Worm (Caenorhabditis elegans) whole organism, young adult: ENCODE results near the gene F08D12.2.

Experiments used
- B0336.3 ChIP-seq: fragments of 200-800 bp; sonication (Bioruptor generic); IDR thresholded peaks from 2 replicates; pipeline ENCODE4 v1.3.6; 2022; ENCODE audit warnings: missing genetic modification characterization, missing compliant biosample characterization
- D2030.7 ChIP-seq: fragments of 200-800 bp; sonication (Bioruptor generic); IDR thresholded peaks from 2 replicates; pipeline ENCODE4 v1.3.6; 2022; ENCODE audit warnings: missing genetic modification reagents, missing genetic modification characterization, missing compliant biosample characterization
- F37B4.10 ChIP-seq: fragments of 200-800 bp; sonication (Bioruptor generic); IDR thresholded peaks from 2 replicates; pipeline ENCODE4 v1.3.6; 2022; ENCODE audit warnings: missing genetic modification characterization, missing compliant biosample characterization
- F52B5.7 ChIP-seq: sonication (generic microtip); optimal IDR thresholded peaks from 2 replicates; lab custom pipeline; 2016; ENCODE audit warnings: mild to moderate bottlenecking, missing genetic modification characterization, missing compliant biosample characterization
- F57A8.1 ChIP-seq: fragments of 200-800 bp; sonication (Bioruptor generic); optimal IDR thresholded peaks from 2 replicates; lab custom pipeline; 2018; ENCODE audit warnings: mild to moderate bottlenecking, missing genetic modification characterization, moderate library complexity, missing compliant biosample characterization
- T07F8.4 ChIP-seq: sonication (generic microtip); optimal IDR thresholded peaks from 2 replicates; lab custom pipeline; 2016; ENCODE audit warnings: mild to moderate bottlenecking, missing genetic modification characterization, moderate library complexity, missing compliant biosample characterization
- T26A5.8 ChIP-seq: sonication (generic microtip); optimal IDR thresholded peaks from 2 replicates; lab custom pipeline; 2016; ENCODE audit warnings: missing genetic modification characterization, missing compliant biosample characterization
- Y79H2A.3 ChIP-seq: fragments of 200-800 bp; sonication (Bioruptor generic); conservative IDR thresholded peaks from 2 replicates; pipeline ENCODE4 v1.3.6; 2022; ENCODE audit warnings: missing genetic modification reagents, missing genetic modification characterization, missing compliant biosample characterization
- Y95B8A.8 ChIP-seq: fragments of 200-800 bp; sonication (Bioruptor generic); IDR thresholded peaks from 2 replicates; pipeline ENCODE4 v1.3.6; 2022; ENCODE audit warnings: missing genetic modification reagents, missing genetic modification characterization, missing compliant biosample characterization
- attf-3 ChIP-seq: fragments of 200-800 bp; sonication (Bioruptor generic); conservative IDR thresholded peaks from 2 replicates; pipeline ENCODE4 v1.3.6; 2022; ENCODE audit warnings: missing genetic modification reagents, missing genetic modification characterization, missing compliant biosample characterization
- attf-6 ChIP-seq: fragments of 200-800 bp; sonication (Bioruptor generic); IDR thresholded peaks from 2 replicates; pipeline ENCODE4 v1.3.6; 2022; ENCODE audit warnings: missing genetic modification reagents, missing genetic modification characterization, missing compliant biosample characterization
- bed-1 ChIP-seq: fragments of 200-800 bp; sonication (Bioruptor generic); IDR thresholded peaks from 2 replicates; pipeline ENCODE4 v1.3.6; 2022; ENCODE audit warnings: missing genetic modification reagents, missing genetic modification characterization, missing compliant biosample characterization
- ceh-40 ChIP-seq: fragments of 200-800 bp; sonication (Bioruptor generic); IDR thresholded peaks from 2 replicates; pipeline ENCODE4 v1.3.6; 2022; ENCODE audit warnings: missing genetic modification characterization, missing compliant biosample characterization
- egrh-3 ChIP-seq: fragments of 200-800 bp; sonication (Bioruptor generic); IDR thresholded peaks from 2 replicates; pipeline ENCODE4 v1.3.6; 2022; ENCODE audit warnings: missing genetic modification reagents, missing genetic modification characterization, missing compliant biosample characterization
- ekl-4 ChIP-seq: fragments of 200-800 bp; sonication (Bioruptor generic); IDR thresholded peaks from 2 replicates; pipeline ENCODE4 v1.3.6; 2022; ENCODE audit warnings: missing genetic modification reagents, missing genetic modification characterization, missing compliant biosample characterization
- hlh-26 ChIP-seq: fragments of 200-800 bp; sonication (Bioruptor generic); conservative IDR thresholded peaks from 2 replicates; pipeline ENCODE4 v1.3.6; 2022; ENCODE audit warnings: missing genetic modification reagents, missing genetic modification characterization, missing compliant biosample characterization
- hmg-20 ChIP-seq: fragments of 200-800 bp; sonication (Bioruptor generic); IDR thresholded peaks from 2 replicates; pipeline ENCODE4 v1.3.6; 2022; ENCODE audit warnings: missing genetic modification reagents, missing genetic modification characterization, missing compliant biosample characterization
- let-607 ChIP-seq, 2 experiments: fragments of 200-800 bp in 1 of 2; sonication (Bioruptor generic) in 1 of 2; sonication (generic microtip) in 1 of 2; optimal IDR thresholded peaks; 2 replicates each; lab custom pipeline; 2016 to 2018; ENCODE audit warnings: mild to moderate bottlenecking in 2 of 2, missing compliant biosample characterization in 2 of 2, missing genetic modification characterization in 2 of 2, moderate library complexity in 2 of 2, missing genotype in 1 of 2
- lin-26 ChIP-seq: fragments of 200-800 bp; sonication (Bioruptor generic); IDR thresholded peaks from 2 replicates; pipeline ENCODE4 v1.3.6; 2022; ENCODE audit warnings: missing genetic modification reagents, missing genetic modification characterization, missing compliant biosample characterization
- lsl-1 ChIP-seq: fragments of 200-800 bp; sonication (Bioruptor generic); optimal IDR thresholded peaks from 2 replicates; lab custom pipeline; 2018; ENCODE audit warnings: mild to moderate bottlenecking, missing genetic modification characterization, moderate library complexity, missing compliant biosample characterization
- lsy-27 ChIP-seq: sonication (generic microtip); optimal IDR thresholded peaks from 2 replicates; lab custom pipeline; 2017; ENCODE audit warnings: missing genetic modification characterization, mild to moderate bottlenecking, missing compliant biosample characterization, antibody characterized with exemption, missing genotype, borderline replicate concordance; ENCODE audit not compliant: insufficient read depth
- madf-3 ChIP-seq: fragments of 200-800 bp; sonication (Bioruptor generic); IDR thresholded peaks from 2 replicates; pipeline ENCODE4 v1.3.6; 2022; ENCODE audit warnings: missing genetic modification reagents, missing genetic modification characterization, missing compliant biosample characterization
- madf-8 ChIP-seq: fragments of 200-800 bp; sonication (Bioruptor generic); conservative IDR thresholded peaks from 2 replicates; pipeline ENCODE4 v1.3.6; 2022; ENCODE audit warnings: missing genetic modification reagents, missing genetic modification characterization, missing compliant biosample characterization
- mcd-1 ChIP-seq: fragments of 200-800 bp; sonication (Bioruptor generic); IDR thresholded peaks from 2 replicates; pipeline ENCODE4 v1.3.6; 2022; ENCODE audit warnings: missing genetic modification reagents, missing genetic modification characterization, missing compliant biosample characterization
- mxl-1 ChIP-seq: sonication (generic microtip); optimal IDR thresholded peaks from 2 replicates; lab custom pipeline; 2016; ENCODE audit warnings: missing genetic modification characterization, missing compliant biosample characterization
- nhr-179 ChIP-seq: sonication (generic microtip); optimal IDR thresholded peaks from 2 replicates; lab custom pipeline; 2016; ENCODE audit warnings: mild to moderate bottlenecking, missing genetic modification characterization, missing compliant biosample characterization
- nhr-27 ChIP-seq: fragments of 200-800 bp; sonication (Bioruptor generic); optimal IDR thresholded peaks from 2 replicates; lab custom pipeline; 2018; ENCODE audit warnings: mild to moderate bottlenecking, missing genetic modification characterization, moderate library complexity, missing compliant biosample characterization
- nhr-90 ChIP-seq: sonication (generic microtip); optimal IDR thresholded peaks from 2 replicates; lab custom pipeline; 2016; ENCODE audit warnings: missing genotype, mild to moderate bottlenecking, missing genetic modification characterization, missing compliant biosample characterization
- pbrm-1 ChIP-seq: fragments of 200-800 bp; sonication (Bioruptor generic); IDR thresholded peaks from 2 replicates; pipeline ENCODE4 v1.3.6; 2022; ENCODE audit warnings: missing genetic modification reagents, missing genetic modification characterization, missing compliant biosample characterization
- repo-1 ChIP-seq: sonication (generic microtip); optimal IDR thresholded peaks from 2 replicates; lab custom pipeline; 2017; ENCODE audit warnings: mild to moderate bottlenecking, missing genetic modification characterization, missing compliant biosample characterization
- sea-2 ChIP-seq: fragments of 200-800 bp; sonication (Bioruptor generic); IDR thresholded peaks from 2 replicates; pipeline ENCODE4 v1.3.6; 2022; ENCODE audit warnings: missing genetic modification characterization, missing compliant biosample characterization
- snpc-1.1 ChIP-seq: sonication (generic microtip); optimal IDR thresholded peaks from 2 replicates; lab custom pipeline; 2017; ENCODE audit warnings: missing genetic modification characterization, mild to moderate bottlenecking, missing compliant biosample characterization, antibody characterized with exemption, moderate library complexity, missing genotype, missing genetic modification reagents; ENCODE audit not compliant: insufficient read depth
- xnd-1 ChIP-seq: sonication (generic microtip); optimal IDR thresholded peaks from 2 replicates; lab custom pipeline; 2016; ENCODE audit warnings: missing genotype, missing genetic modification reagents, missing genetic modification characterization, missing compliant biosample characterization
- zfh-2 ChIP-seq: fragments of 200-800 bp; sonication (Bioruptor generic); conservative IDR thresholded peaks from 2 replicates; pipeline ENCODE4 v1.3.6; 2022; ENCODE audit warnings: missing genetic modification reagents, missing genetic modification characterization, missing compliant biosample characterization
- zim-3 ChIP-seq: sonication (generic microtip); optimal IDR thresholded peaks from 2 replicates; lab custom pipeline; 2017; ENCODE audit warnings: mild to moderate bottlenecking, missing genetic modification characterization, moderate library complexity, missing compliant biosample characterization
- ztf-22 ChIP-seq: fragments of 200-800 bp; sonication (Bioruptor generic); optimal IDR thresholded peaks from 2 replicates; lab custom pipeline; 2018; ENCODE audit warnings: mild to moderate bottlenecking, missing genetic modification characterization, moderate library complexity, missing compliant biosample characterization
- ztf-3 ChIP-seq: fragments of 200-800 bp; sonication (Bioruptor generic); optimal IDR thresholded peaks from 2 replicates; lab custom pipeline; 2018; ENCODE audit warnings: mild to moderate bottlenecking, missing genetic modification characterization, missing compliant biosample characterization

F08D12.2 gene

DNA sequence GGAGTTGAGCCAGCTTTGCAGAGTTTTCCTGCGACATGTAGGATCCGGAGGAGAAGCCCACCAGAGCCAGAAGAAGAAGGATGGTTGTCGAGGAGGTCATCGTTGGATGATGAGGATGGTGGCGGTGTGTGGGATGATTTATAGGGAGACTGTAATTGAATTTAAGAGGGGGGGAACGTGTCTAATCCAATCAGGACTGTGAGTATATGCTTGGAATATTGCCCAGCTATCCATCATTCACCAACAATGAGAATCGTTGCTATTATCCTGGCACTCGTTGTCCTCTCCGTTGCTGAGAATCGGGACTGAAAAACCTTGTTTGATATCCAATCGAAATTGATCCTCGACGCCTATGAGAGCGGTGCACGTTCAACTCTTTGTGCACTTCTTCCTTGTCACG lies 44.6 kb downstream of the F08D12.2 start, which contains the start of gene K12H6.5:
Gene K12H6.5, minus strand, starts transcription at position 101 of the 400 bp plus-strand sequence.
- no peak for TF ChIP-seq ztf-3 (GFP tag; lab: Kevin White, UChicago)
- TF ChIP-seq F37B4.10 (GFP tag; lab: Robert Waterston, UW): no peak
- TF ChIP-seq nhr-90: no peak
- TF ChIP-seq sea-2 (GFP tag; lab: Robert Waterston, UW): no peak
- TF ChIP-seq nhr-179: no peak
- TF ChIP-seq Y95B8A.8 (GFP tag; lab: Robert Waterston, UW): no peak
- TF ChIP-seq hlh-26 (GFP tag; lab: Robert Waterston, UW): no peak
- no peak for TF ChIP-seq attf-6
- no peak for TF ChIP-seq mcd-1 (GFP tag; lab: Robert Waterston, UW)
- no peak for TF ChIP-seq nhr-27 (tag; lab: Kevin White, UChicago)
- no peak for TF ChIP-seq attf-3 (GFP tag; lab: Robert Waterston, UW)
- TF ChIP-seq D2030.7 (GFP tag; lab: Robert Waterston, UW): no peak

DNA sequence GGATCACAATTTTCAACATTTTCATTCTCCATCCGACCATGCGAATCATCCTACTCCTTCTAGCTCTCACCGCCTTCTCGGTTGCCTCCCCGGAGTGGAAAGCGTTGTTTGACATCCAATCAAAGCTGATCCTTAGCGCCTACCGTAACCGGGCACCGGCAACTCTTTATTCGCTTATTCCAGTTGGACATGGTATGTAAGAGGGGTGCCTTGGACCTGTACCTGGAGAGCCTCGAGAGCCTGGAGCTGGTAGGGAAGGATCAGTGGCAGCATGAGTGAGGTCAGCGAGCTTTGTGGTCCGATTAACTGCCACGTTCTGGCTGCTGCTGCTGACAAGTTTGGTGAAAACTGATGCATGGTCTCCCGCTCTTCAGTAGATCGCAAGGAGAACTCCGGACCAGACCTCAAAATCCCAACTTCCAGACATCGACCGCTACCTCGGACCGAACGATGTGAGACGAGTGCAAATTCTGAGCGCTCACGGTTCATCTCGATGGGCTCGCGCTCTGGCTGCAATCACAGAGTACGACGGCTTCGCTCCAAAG lies 46.5 kb downstream of the F08D12.2 start, which contains the start of gene K12H6.8:
Gene K12H6.8, plus strand, starts transcription at position 38 of the 545 bp plus-strand sequence.
- TF ChIP-seq repo-1 (tag; lab: Kevin White, UChicago): peak; percentile 17
- TF ChIP-seq sea-2 (GFP tag; lab: Robert Waterston, UW): no peak
- TF ChIP-seq zfh-2: peak; percentile 69
- no peak for TF ChIP-seq madf-3 (GFP tag; lab: Robert Waterston, UW)
- TF ChIP-seq lsl-1: no peak
- no peak for TF ChIP-seq ztf-22 (GFP tag; lab: Kevin White, UChicago)
- TF ChIP-seq B0336.3 (GFP tag; lab: Robert Waterston, UW): 0 out of 2 replicates have a peak, but pooled peaks have one; percentile 27
- TF ChIP-seq ztf-3 (GFP tag; lab: Kevin White, UChicago): no peak
- TF ChIP-seq bed-1 (GFP tag; lab: Robert Waterston, UW): no peak
- no peak for TF ChIP-seq attf-3 (GFP tag; lab: Robert Waterston, UW)
- no peak for TF ChIP-seq madf-8 (GFP tag; lab: Robert Waterston, UW)
- TF ChIP-seq lsy-27 (tag; lab: Kevin White, UChicago): no peak
- TF ChIP-seq mcd-1 (GFP tag; lab: Robert Waterston, UW): 0 out of 2 replicates have a peak, but pooled peaks have one; percentile 40
- 0 out of 2 replicates have a peak, but pooled peaks have one; percentile 37 for TF ChIP-seq egrh-3
- TF ChIP-seq T26A5.8: no peak
- no peak for TF ChIP-seq hlh-26 (GFP tag; lab: Robert Waterston, UW)

DNA sequence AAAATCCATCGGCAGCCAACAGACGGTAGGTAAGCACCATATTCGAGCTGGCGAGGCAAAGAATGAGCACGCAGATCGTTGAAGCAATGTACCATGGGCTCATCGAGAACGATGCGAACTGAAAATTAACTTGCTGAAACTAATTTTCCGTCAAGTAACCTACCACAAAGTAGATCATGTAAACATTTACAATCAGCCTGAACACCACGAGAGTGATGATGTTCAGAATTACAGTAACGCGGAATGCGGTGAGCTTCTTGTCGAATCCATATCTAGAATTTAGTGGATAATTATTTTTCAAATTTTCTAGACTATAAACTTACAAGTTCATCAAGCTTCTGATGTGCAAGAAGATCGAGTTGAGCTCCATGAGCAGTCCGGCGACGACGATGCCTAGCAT lies 48.0 kb downstream of the F08D12.2 start:
- TF ChIP-seq ceh-40 (GFP tag; lab: Robert Waterston, UW) (no peak), mxl-1 (tag; lab: Kevin White, UChicago) (no peak), snpc-1.1 (tag; lab: Kevin White, UChicago) (no peak), bed-1 (GFP tag; lab: Robert Waterston, UW) (no peak), F57A8.1 (GFP tag; lab: Kevin White, UChicago) (no peak), hmg-20 (GFP tag; lab: Robert Waterston, UW) (no peak), xnd-1 (no peak), zim-3 (tag; lab: Kevin White, UChicago) (no peak), B0336.3 (GFP tag; lab: Robert Waterston, UW) (no peak), F52B5.7 (tag; lab: Kevin White, UChicago) (no peak), pbrm-1 (GFP tag; lab: Robert Waterston, UW) (no peak), Y79H2A.3 (GFP tag; lab: Robert Waterston, UW) (no peak), T07F8.4 (tag; lab: Kevin White, UChicago) (no peak), nhr-27 (tag; lab: Kevin White, UChicago) (no peak), attf-6 (no peak), let-607 (tag; optimal IDR thresholded peaks at IDR 0.05; lab: Kevin White, UChicago) (no peak), lin-26 (no peak), madf-3 (GFP tag; lab: Robert Waterston, UW) (no peak), ekl-4 (no peak)
